Worm (Caenorhabditis elegans): Measurements from ENCODE around the gene msp-152.

DNA sequence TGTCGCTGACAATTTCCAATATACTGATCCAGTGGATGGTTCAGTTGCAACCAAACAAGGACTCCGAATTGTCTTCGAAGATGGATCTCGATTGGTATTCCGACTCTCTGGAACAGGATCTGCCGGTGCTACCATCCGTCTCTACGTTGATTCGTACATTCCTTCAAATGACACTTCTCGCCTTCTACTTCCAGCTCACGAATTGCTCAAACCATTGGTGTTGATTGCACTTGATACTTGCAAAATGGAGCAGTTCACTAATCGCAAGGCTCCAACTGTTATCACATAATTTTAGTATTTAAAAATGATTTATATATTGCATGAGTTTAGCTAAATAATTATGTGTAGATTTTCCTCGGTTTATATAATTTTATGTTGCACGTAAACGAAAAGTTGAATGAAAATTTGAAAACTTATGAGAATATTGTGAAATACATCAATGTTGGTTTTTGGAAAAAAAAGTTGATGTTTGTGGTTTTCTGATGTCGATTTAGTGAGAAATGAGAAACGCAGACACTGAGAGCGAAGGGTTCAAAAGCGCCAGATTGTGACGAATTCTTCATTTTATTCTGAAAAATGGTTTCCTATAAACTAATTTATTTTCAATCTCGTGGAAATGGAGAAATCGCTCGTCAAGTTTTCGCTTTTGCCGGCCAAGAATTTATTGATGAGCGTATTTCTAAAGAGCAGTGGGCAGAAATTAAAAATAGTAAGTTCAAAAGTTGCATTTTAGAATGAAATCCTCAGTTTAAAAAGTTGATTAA, 41.6 kb upstream of the msp-152 start, which contains the start of gene gst-9:
- TF ChIP-seq nhr-11 (tag; optimal IDR thresholded peaks at IDR 0.05) (no peak), fos-1 (tag; optimal IDR thresholded peaks at IDR 0.05) (no peak), lin-11 (tag; optimal IDR thresholded peaks at IDR 0.05) (no peak), aly-2 (tag; optimal IDR thresholded peaks at IDR 0.05) (no peak), unc-62 (GFP tag; optimal IDR thresholded peaks at IDR 0.05) (no peak), nhr-77 (tag; optimal IDR thresholded peaks at IDR 0.05) (no peak), nhr-6 (tag; optimal IDR thresholded peaks at IDR 0.05) (peak; percentile 8), snpc-4 (tag; optimal IDR thresholded peaks at IDR 0.05) (no peak), blmp-1 (tag; optimal IDR thresholded peaks at IDR 0.05; ENCODE audit: insufficient read depth) (no peak), ZK546.5 (tag; optimal IDR thresholded peaks at IDR 0.05) (no peak), lin-39 (tag; optimal IDR thresholded peaks at IDR 0.05) (no peak)
